Worm (Caenorhabditis elegans) whole organism, L1 larva: ENCODE results near the gene C40H1.9.

Source experiments
- aha-1 ChIP-seq: fragments of 150-350 bp; optimal IDR thresholded peaks from 2 replicates; lab custom pipeline; 2014; ENCODE audit warnings: missing biosample characterization, missing genetic modification characterization
- dsc-1 ChIP-seq: sonication (generic microtip); optimal IDR thresholded peaks from 2 replicates; lab custom pipeline; 2016; ENCODE audit warnings: mild to moderate bottlenecking, missing genetic modification characterization, missing compliant biosample characterization
- elt-2 ChIP-seq: sonication (generic microtip); optimal IDR thresholded peaks from 2 replicates; lab custom pipeline; 2016; ENCODE audit warnings: missing genetic modification characterization, mild to moderate bottlenecking, inconsistent platforms, missing compliant biosample characterization, missing genetic modification reagents
- lin-15B ChIP-seq: fragments of 150-350 bp; sonication (generic microtip); optimal IDR thresholded peaks from 3 replicates; lab custom pipeline; 2014; ENCODE audit warnings: missing biosample characterization, missing genetic modification characterization
- lin-35 ChIP-seq, 2 experiments: fragments of 150-350 bp; optimal IDR thresholded peaks; 2 replicates each; lab custom pipeline; 2014; ENCODE audit warnings: missing biosample characterization in 2 of 2, missing genetic modification characterization in 2 of 2, missing genetic modification reagents in 2 of 2
- nhr-28 ChIP-seq: fragments of 150-350 bp; optimal IDR thresholded peaks from 2 replicates; lab custom pipeline; 2014; ENCODE audit warnings: missing biosample characterization, missing genetic modification characterization
- nhr-76 ChIP-seq: sonication (generic microtip); optimal IDR thresholded peaks from 2 replicates; lab custom pipeline; 2017; ENCODE audit warnings: missing biosample characterization, missing genetic modification characterization
- nhr-77 ChIP-seq: fragments of 150-350 bp; optimal IDR thresholded peaks from 2 replicates; lab custom pipeline; 2014; ENCODE audit warnings: missing biosample characterization, missing genetic modification characterization
- snpc-4 ChIP-seq: fragments of 150-350 bp; optimal IDR thresholded peaks from 2 replicates; lab custom pipeline; 2014; ENCODE audit warnings: missing biosample characterization, missing genetic modification characterization
- unc-130 ChIP-seq: fragments of 150-350 bp; optimal IDR thresholded peaks from 2 replicates; lab custom pipeline; 2017; ENCODE audit warnings: missing biosample characterization, missing genetic modification characterization, inconsistent platforms
- ztf-4 ChIP-seq: fragments of 150-350 bp; optimal IDR thresholded peaks from 2 replicates; lab custom pipeline; 2014; ENCODE audit warnings: missing biosample characterization, missing genetic modification characterization

DNA sequence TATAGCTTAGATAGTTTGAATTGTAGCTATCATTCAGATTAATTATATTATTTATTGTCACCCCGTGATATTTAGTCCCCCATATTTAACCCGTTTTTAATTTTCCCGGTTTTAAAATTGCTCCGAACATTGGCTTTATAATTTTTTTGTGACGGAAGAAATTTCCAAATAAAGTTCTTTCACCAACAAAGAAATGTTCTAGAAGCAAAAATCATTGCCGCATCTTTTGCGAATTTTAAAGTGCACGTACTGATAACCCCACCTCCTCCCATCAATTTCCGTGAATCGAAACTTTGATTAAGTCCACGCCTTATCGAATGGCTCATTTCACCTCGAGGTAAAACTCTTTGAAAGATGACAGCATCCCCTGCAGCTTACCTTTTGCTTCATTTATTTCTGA lies 5.0 kb downstream of the C40H1.9 start, which contains the start of gene C40H1.7:
- TF ChIP-seq lin-15B (tag; lab: Kevin White, UChicago) = no peak
- no peak for TF ChIP-seq ztf-4
- TF ChIP-seq lin-35 (GFP tag; optimal IDR thresholded peaks at IDR 0.05; lab: Kevin White, UChicago) = no peak
- no peak for TF ChIP-seq elt-2 (tag; lab: Kevin White, UChicago)
- TF ChIP-seq dsc-1 = no peak
- no peak for TF ChIP-seq nhr-28 (tag; lab: Kevin White, UChicago)
- TF ChIP-seq aha-1 (tag; lab: Kevin White, UChicago) = no peak
- TF ChIP-seq nhr-76 (tag; lab: Kevin White, UChicago) = no peak
- TF ChIP-seq unc-130 (tag; lab: Kevin White, UChicago) = no peak
- TF ChIP-seq snpc-4 (tag; lab: Kevin White, UChicago) = no peak
- no peak for TF ChIP-seq nhr-77 (tag; lab: Kevin White, UChicago)
